Worm (Caenorhabditis elegans) whole organism, late embryonic: Measurements from ENCODE around the gene npr-28.
"Not testable (repeated sequence)": the region's sequence is repeated elsewhere in the genome, so short reads cannot be mapped to it uniquely, and the experiment has no call there.

ENCODE experiments used
- C08G9.2 ChIP-seq: sonication (generic microtip); optimal IDR thresholded peaks from 2 replicates; lab custom pipeline; 2016; ENCODE audit warnings: mild to moderate bottlenecking, missing genetic modification characterization, moderate library complexity, missing compliant biosample characterization
- C38D4.7 ChIP-seq: fragments of 200-800 bp; sonication (Bioruptor generic); optimal IDR thresholded peaks from 2 replicates; lab custom pipeline; 2018; ENCODE audit warnings: mild to moderate bottlenecking, missing genetic modification characterization, moderate library complexity, missing compliant biosample characterization
- Y22D7AL.16 ChIP-seq: sonication (generic microtip); optimal IDR thresholded peaks from 2 replicates; lab custom pipeline; 2016; ENCODE audit warnings: missing genetic modification characterization, missing compliant biosample characterization
- ahr-1 ChIP-seq: sonication (generic microtip); optimal IDR thresholded peaks from 2 replicates; lab custom pipeline; 2016; ENCODE audit warnings: missing genetic modification characterization, missing compliant biosample characterization
- ceh-18 ChIP-seq: sonication (generic microtip); optimal IDR thresholded peaks from 2 replicates; lab custom pipeline; 2016; ENCODE audit warnings: missing genetic modification characterization, missing compliant biosample characterization
- ceh-31 ChIP-seq: sonication (generic microtip); optimal IDR thresholded peaks from 2 replicates; lab custom pipeline; 2016; ENCODE audit warnings: missing genetic modification characterization, missing compliant biosample characterization
- ceh-34 ChIP-seq: sonication (generic microtip); optimal IDR thresholded peaks from 2 replicates; lab custom pipeline; 2016; ENCODE audit warnings: mild to moderate bottlenecking, missing genetic modification characterization, missing compliant biosample characterization
- ceh-48 ChIP-seq: sonication (generic microtip); optimal IDR thresholded peaks from 2 replicates; lab custom pipeline; 2016; ENCODE audit warnings: missing genetic modification characterization, inconsistent platforms, missing compliant biosample characterization
- elt-2 ChIP-seq: sonication (generic microtip); optimal IDR thresholded peaks from 2 replicates; lab custom pipeline; 2016; ENCODE audit warnings: missing genetic modification reagents, missing genetic modification characterization, missing compliant biosample characterization
- fax-1 ChIP-seq: sonication (generic microtip); optimal IDR thresholded peaks from 2 replicates; lab custom pipeline; 2016; ENCODE audit warnings: missing genotype, missing genetic modification characterization, missing compliant biosample characterization
- fkh-10 ChIP-seq: fragments of 150-350 bp; optimal IDR thresholded peaks from 2 replicates; lab custom pipeline; 2014; ENCODE audit warnings: missing biosample characterization, missing genetic modification reagents, missing genetic modification characterization
- fkh-6 ChIP-seq: sonication (generic microtip); optimal IDR thresholded peaks from 2 replicates; lab custom pipeline; 2016; ENCODE audit warnings: missing genetic modification characterization, missing compliant biosample characterization
- hlh-30 ChIP-seq: sonication (generic microtip); optimal IDR thresholded peaks from 2 replicates; lab custom pipeline; 2017; ENCODE audit warnings: antibody characterized with exemption, missing genetic modification characterization, missing compliant biosample characterization; ENCODE audit not compliant: insufficient read depth
- lim-6 ChIP-seq: sonication (generic microtip); optimal IDR thresholded peaks from 2 replicates; lab custom pipeline; 2016; ENCODE audit warnings: missing genetic modification characterization, missing compliant biosample characterization
- mec-3 ChIP-seq: sonication (generic microtip); optimal IDR thresholded peaks from 2 replicates; lab custom pipeline; 2016; ENCODE audit warnings: borderline replicate concordance, missing genetic modification characterization, missing compliant biosample characterization
- npax-4 ChIP-seq: sonication (generic microtip); optimal IDR thresholded peaks from 2 replicates; lab custom pipeline; 2016; ENCODE audit warnings: missing genetic modification characterization, missing compliant biosample characterization
- odd-2 ChIP-seq: sonication (generic microtip); optimal IDR thresholded peaks from 2 replicates; lab custom pipeline; 2017; ENCODE audit warnings: antibody characterized with exemption, mild to moderate bottlenecking, missing genetic modification characterization, missing compliant biosample characterization
- pag-3 ChIP-seq: sonication (generic microtip); optimal IDR thresholded peaks from 2 replicates; lab custom pipeline; 2016; ENCODE audit warnings: missing compliant biosample characterization, missing genetic modification characterization, borderline replicate concordance
- pha-2 ChIP-seq: sonication (generic microtip); optimal IDR thresholded peaks from 2 replicates; lab custom pipeline; 2017; ENCODE audit warnings: mild to moderate bottlenecking, missing genetic modification characterization, missing compliant biosample characterization
- pha-4 ChIP-seq: fragments of 150-350 bp; optimal IDR thresholded peaks from 2 replicates; lab custom pipeline; 2018; ENCODE audit warnings: missing biosample characterization, missing genetic modification reagents, missing genetic modification characterization
- pqm-1 ChIP-seq: sonication (generic microtip); optimal IDR thresholded peaks from 2 replicates; lab custom pipeline; 2016; ENCODE audit warnings: missing genetic modification characterization, missing compliant biosample characterization
- pros-1 ChIP-seq: fragments of 150-350 bp; optimal IDR thresholded peaks from 2 replicates; lab custom pipeline; 2014; ENCODE audit warnings: missing biosample characterization, missing genetic modification reagents, missing genetic modification characterization
- ref-2 ChIP-seq: sonication (generic microtip); optimal IDR thresholded peaks from 2 replicates; lab custom pipeline; 2016; ENCODE audit warnings: missing genetic modification characterization, missing compliant biosample characterization
- rnt-1 ChIP-seq: sonication (generic microtip); optimal IDR thresholded peaks from 2 replicates; lab custom pipeline; 2016; ENCODE audit warnings: missing genetic modification characterization, missing compliant biosample characterization
- sox-4 ChIP-seq: sonication (generic microtip); optimal IDR thresholded peaks from 2 replicates; lab custom pipeline; 2017; ENCODE audit warnings: mild to moderate bottlenecking, missing genetic modification characterization, inconsistent platforms, missing compliant biosample characterization
- syd-9 ChIP-seq: sonication (generic microtip); optimal IDR thresholded peaks from 2 replicates; lab custom pipeline; 2016; ENCODE audit warnings: mild to moderate bottlenecking, missing genetic modification characterization, moderate library complexity, missing compliant biosample characterization
- tbx-2 ChIP-seq: sonication (generic microtip); optimal IDR thresholded peaks from 2 replicates; lab custom pipeline; 2016; ENCODE audit warnings: missing genetic modification characterization, missing compliant biosample characterization
- tbx-7 ChIP-seq: sonication (generic microtip); optimal IDR thresholded peaks from 2 replicates; lab custom pipeline; 2016; ENCODE audit warnings: missing genotype, missing genetic modification characterization, missing compliant biosample characterization
- unc-42 ChIP-seq: sonication (generic microtip); optimal IDR thresholded peaks from 2 replicates; lab custom pipeline; 2016; ENCODE audit warnings: missing genotype, missing genetic modification characterization, missing compliant biosample characterization
- unc-55 ChIP-seq: sonication (generic microtip); optimal IDR thresholded peaks from 2 replicates; lab custom pipeline; 2017; ENCODE audit warnings: missing biosample characterization, missing genetic modification reagents, missing genetic modification characterization
- unc-86 ChIP-seq: sonication (generic microtip); optimal IDR thresholded peaks from 2 replicates; lab custom pipeline; 2016; ENCODE audit warnings: missing genetic modification characterization, missing compliant biosample characterization
- ztf-16 ChIP-seq: sonication (generic microtip); optimal IDR thresholded peaks from 2 replicates; lab custom pipeline; 2017; ENCODE audit warnings: missing genetic modification characterization, missing compliant biosample characterization

Gene npr-28

DNA sequence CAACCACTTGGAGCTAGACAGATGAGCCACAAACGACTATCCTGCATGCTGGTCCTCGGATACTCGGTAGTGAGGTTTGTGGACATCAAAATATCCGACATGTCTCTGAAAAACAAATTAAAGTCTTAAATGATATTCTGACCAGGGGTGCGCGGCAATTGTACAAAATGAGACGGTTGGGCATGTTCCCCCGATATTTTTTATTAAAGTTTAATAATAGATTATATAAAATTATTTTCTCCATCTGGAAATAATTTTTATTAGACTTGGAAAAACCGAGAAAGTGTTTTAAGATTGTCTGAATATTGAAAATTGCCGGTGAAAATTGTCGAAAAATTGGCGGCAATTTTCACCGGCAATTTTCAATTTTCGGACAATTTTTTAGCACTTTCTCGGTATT is 23.1 kb downstream of the npr-28 start, which contains the start of gene F55E10.4:
Gene F55E10.4, minus strand, starts transcription at position 101 of the 400 bp plus-strand sequence.
- TF ChIP-seq pha-4 = no peak
- TF ChIP-seq ceh-48 (tag; lab: Kevin White, UChicago) = no peak
- no peak for TF ChIP-seq ahr-1 (tag; lab: Kevin White, UChicago)
- no peak for TF ChIP-seq syd-9 (tag; lab: Kevin White, UChicago)
- no peak for TF ChIP-seq pros-1 (tag; lab: Kevin White, UChicago)
- no peak for TF ChIP-seq pag-3 (tag; lab: Kevin White, UChicago)
- TF ChIP-seq ztf-16 (tag; lab: Kevin White, UChicago) = no peak
- TF ChIP-seq ceh-31 (tag; lab: Kevin White, UChicago) = no peak
- no peak for TF ChIP-seq C08G9.2
- no peak for TF ChIP-seq ceh-34 (tag; lab: Kevin White, UChicago)
- TF ChIP-seq mec-3 (tag; lab: Kevin White, UChicago) = no peak
- TF ChIP-seq sox-4 (tag; lab: Kevin White, UChicago) = no peak
- no peak for TF ChIP-seq hlh-30 (tag; lab: Kevin White, UChicago)
- TF ChIP-seq ref-2 (tag; lab: Kevin White, UChicago) = no peak
- no peak for TF ChIP-seq unc-42 (tag; lab: Kevin White, UChicago)
- TF ChIP-seq odd-2 (tag; lab: Kevin White, UChicago) = no peak
- no peak for TF ChIP-seq tbx-2 (tag; lab: Kevin White, UChicago)
- no peak for TF ChIP-seq fkh-10 (GFP tag; lab: Kevin White, UChicago)
- TF ChIP-seq lim-6 (tag; lab: Kevin White, UChicago) = no peak
- TF ChIP-seq ceh-18 (tag; lab: Kevin White, UChicago) = no peak
- TF ChIP-seq, all 69 proteins: peak for 0

DNA sequence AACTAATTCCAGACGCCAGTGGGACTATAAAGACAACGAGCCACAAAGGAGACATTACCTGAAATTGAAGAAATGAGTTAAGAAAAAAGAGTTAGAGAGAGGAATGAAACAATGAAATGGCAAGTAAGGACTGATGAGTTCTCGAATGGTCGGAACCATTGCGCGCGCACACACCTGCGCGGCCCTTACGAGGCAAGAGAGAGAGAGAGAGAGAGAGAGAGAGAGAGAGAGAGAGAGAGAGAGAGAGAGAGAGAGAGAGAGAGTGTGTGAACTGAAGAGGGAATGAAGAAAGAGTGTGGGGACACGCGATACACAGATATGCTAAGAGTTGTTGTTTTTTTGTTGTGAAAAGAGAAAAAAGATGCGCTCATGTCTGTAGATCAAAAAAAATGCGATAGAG is 24.5 kb downstream of the npr-28 start, which contains the start of gene R09F10.8:
Gene R09F10.8, minus strand, starts transcription at position 58 of the 400 bp plus-strand sequence.
- TF ChIP-seq Y22D7AL.16 (tag; lab: Kevin White, UChicago) (no peak), unc-86 (tag; lab: Kevin White, UChicago) (no peak), ahr-1 (tag; lab: Kevin White, UChicago) (no peak), fkh-6 (tag; lab: Kevin White, UChicago) (no peak), rnt-1 (tag; lab: Kevin White, UChicago) (no peak), pha-2 (tag; lab: Kevin White, UChicago) (no peak), pag-3 (tag; lab: Kevin White, UChicago) (no peak), unc-55 (GFP tag; lab: Kevin White, UChicago) (no peak), fax-1 (tag; lab: Kevin White, UChicago) (no peak), npax-4 (tag; lab: Kevin White, UChicago) (no peak), pqm-1 (tag; lab: Kevin White, UChicago) (no peak)

DNA sequence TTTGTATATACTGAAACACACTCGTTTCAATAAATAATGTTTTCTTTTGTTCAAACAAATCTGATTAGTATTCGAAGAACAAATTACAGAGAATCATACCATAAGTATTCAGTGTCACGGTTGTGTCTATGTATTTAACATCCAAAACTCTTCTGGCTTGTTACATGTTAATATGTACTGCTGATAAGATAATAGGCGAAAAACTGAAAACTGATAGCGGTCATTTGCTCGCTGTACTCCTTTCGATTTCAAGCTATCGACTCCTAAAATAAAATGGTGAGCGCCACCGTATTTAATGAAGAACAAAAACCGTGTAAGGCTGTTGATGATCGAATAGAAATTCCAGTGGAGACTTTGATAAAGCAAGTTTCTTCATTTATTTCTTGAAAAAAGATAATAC is 27.5 kb downstream of the npr-28 start, which contains the start of gene R09F10.1:
Gene R09F10.1, plus strand, starts transcription at position 222 of the 400 bp plus-strand sequence.
- TF ChIP-seq C08G9.2 (no peak), elt-2 (tag; lab: Kevin White, UChicago) (peak; percentile 77)

DNA sequence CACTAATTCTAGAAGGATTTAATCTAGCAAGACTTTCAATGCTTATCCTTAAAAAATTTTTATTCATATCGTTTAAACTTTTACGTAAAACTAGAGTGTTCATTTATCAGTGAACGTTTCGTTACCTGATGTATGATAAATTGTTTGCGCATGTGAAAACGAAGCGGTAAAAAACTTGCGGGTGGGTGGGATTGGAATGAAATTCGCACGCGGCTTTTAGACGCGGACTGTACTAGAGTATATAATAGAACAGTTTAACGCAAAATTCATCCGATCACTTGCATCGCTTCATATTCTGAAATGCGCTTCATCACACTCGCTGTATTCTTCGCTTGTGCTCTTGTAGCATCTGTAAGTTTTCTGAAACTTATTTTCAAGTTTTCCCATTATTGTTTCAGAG is 29.1 kb downstream of the npr-28 start, which contains the start of gene abu-9:
Gene abu-9, plus strand, starts transcription at position 301 of the 400 bp plus-strand sequence.
- TF ChIP-seq C38D4.7 (GFP tag; lab: Kevin White, UChicago); mec-3 (tag; lab: Kevin White, UChicago); fax-1 (tag; lab: Kevin White, UChicago): not testable (repeated sequence)

DNA sequence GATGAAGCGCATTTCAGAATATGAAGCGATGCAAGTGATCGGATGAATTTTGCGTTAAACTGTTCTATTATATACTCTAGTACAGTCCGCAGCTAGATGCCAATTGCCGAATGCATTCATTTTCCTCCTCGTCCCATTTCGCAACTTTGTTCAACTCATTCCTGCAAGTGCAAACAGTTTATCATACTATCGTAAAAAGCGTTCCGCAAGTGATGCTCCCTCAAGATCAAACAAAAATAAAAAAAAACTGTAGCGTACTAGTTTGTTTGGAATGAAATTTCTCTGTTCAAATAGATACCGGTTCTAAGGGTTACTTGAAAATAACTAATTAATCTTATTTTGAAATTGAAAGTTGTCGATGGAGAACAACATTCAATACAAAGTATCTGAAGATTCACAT is 30.0 kb downstream of the npr-28 start, which contains the start of gene pqn-57:
Gene pqn-57, minus strand, starts transcription at position 101 of the 400 bp plus-strand sequence.
- no peak for TF ChIP-seq ceh-18 (tag; lab: Kevin White, UChicago)
- no peak for TF ChIP-seq unc-55 (GFP tag; lab: Kevin White, UChicago)
- no peak for TF ChIP-seq fkh-10 (GFP tag; lab: Kevin White, UChicago)
- no peak for TF ChIP-seq pqm-1 (tag; lab: Kevin White, UChicago)
- TF ChIP-seq tbx-7 = no peak
- TF ChIP-seq, all 69 proteins: peak for 0
